Worm (Caenorhabditis elegans): Measurements from ENCODE around the gene srt-20.
"Not testable (repeated sequence)": the region's sequence is repeated elsewhere in the genome, so short reads cannot be mapped to it uniquely, and the experiment has no call there.

DNA sequence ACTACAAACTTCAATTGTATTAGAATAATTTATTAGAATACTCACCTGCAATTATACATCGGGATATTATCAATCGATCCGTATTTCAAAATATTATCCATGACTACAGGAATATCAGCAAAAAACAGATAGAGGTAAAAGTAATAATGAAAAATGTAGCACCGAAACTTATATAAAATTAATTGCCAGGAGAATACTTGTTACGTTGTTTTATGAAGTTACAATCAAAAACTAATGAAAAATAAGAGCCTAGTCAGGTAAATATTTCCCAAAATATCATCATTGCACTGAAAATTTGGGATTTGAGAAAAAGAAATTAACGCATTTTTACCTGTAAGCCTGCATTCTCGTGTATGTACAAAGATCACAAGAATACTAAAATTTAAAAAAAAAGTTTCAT is 7.4 kb downstream of the srt-20 start, which contains the start of gene srt-38:
- TF ChIP-seq F26F4.8 (GFP tag; conservative IDR thresholded peaks at IDR 0.05); lin-13 (GFP tag; optimal IDR thresholded peaks at IDR 0.05); ZK546.5 (tag; optimal IDR thresholded peaks at IDR 0.05); set-16 (GFP tag; IDR thresholded peaks at IDR 0.05); egl-27 (tag; optimal IDR thresholded peaks at IDR 0.05); sdz-12 (GFP tag; optimal IDR thresholded peaks at IDR 0.05); ces-1 (GFP tag; optimal IDR thresholded peaks at IDR 0.05); daf-16 (GFP tag; optimal IDR thresholded peaks at IDR 0.05); daf-16 (tag; optimal IDR thresholded peaks at IDR 0.05); lin-15B (tag; optimal IDR thresholded peaks at IDR 0.05); tra-1 (GFP tag; IDR thresholded peaks at IDR 0.05); dve-1 (tag; optimal IDR thresholded peaks at IDR 0.05; ENCODE audit: insufficient read depth); nhr-237 (tag; optimal IDR thresholded peaks at IDR 0.05): not testable (repeated sequence)

All from whole organism, L4 larva.